Fruit fly (Drosophila melanogaster) whole organism, embryonic: ENCODE data around the gene Dmtn.

Experiments
- Asciz ChIP-seq: fragments of 200-800 bp; sonication (Bioruptor generic); optimal IDR thresholded peaks from 2 replicates; lab custom pipeline; 2017; ENCODE audit warnings: missing biosample characterization, mild to moderate bottlenecking, missing genetic modification characterization, missing genetic modification reagents
- Awh ChIP-seq: fragments of 200-800 bp; sonication (Bioruptor generic); IDR thresholded peaks from 2 replicates; pipeline ENCODE4, ENCODE4 v1.3.6; 2022; ENCODE audit warnings: missing biosample characterization, missing genetic modification characterization
- Bdp1 ChIP-seq: fragments of 200-800 bp; sonication (Bioruptor generic); optimal IDR thresholded peaks from 3 replicates; lab custom pipeline; 2016; ENCODE audit warnings: missing biosample characterization, missing genetic modification characterization
- Bteb2 ChIP-seq: fragments of 200-800 bp; sonication (Bioruptor generic); optimal IDR thresholded peaks from 2 replicates; lab custom pipeline; 2016; ENCODE audit warnings: missing biosample characterization, missing genetic modification characterization
- CG10462 ChIP-seq: fragments of 200-800 bp; sonication (Bioruptor generic); optimal IDR thresholded peaks from 2 replicates; lab custom pipeline; 2016; ENCODE audit warnings: missing biosample characterization, missing genetic modification characterization
- CG11093 ChIP-seq: fragments of 200-800 bp; sonication (Bioruptor generic); IDR thresholded peaks from 3 replicates; pipeline ENCODE4 v1.3.6; 2022; ENCODE audit warnings: missing biosample characterization, missing genetic modification characterization
- CG11398 ChIP-seq: fragments of 200-800 bp; sonication (Bioruptor generic); optimal IDR thresholded peaks from 2 replicates; lab custom pipeline; 2016; ENCODE audit warnings: missing biosample characterization, missing genetic modification characterization
- CG13894 ChIP-seq: fragments of 200-800 bp; sonication (Bioruptor generic); optimal IDR thresholded peaks from 3 replicates; lab custom pipeline; 2018; ENCODE audit warnings: missing biosample characterization, mild to moderate bottlenecking, missing genetic modification characterization, moderate library complexity
- CG14050 ChIP-seq: fragments of 200-800 bp; sonication (Bioruptor generic); IDR thresholded peaks from 3 replicates; pipeline ENCODE4 v1.3.6; 2022; ENCODE audit warnings: missing biosample characterization, missing genetic modification characterization
- CG14667 ChIP-seq: fragments of 200-800 bp; sonication (Bioruptor generic); IDR thresholded peaks from 2 replicates; pipeline ENCODE4 v1.3.6; 2022; ENCODE audit warnings: missing biosample characterization, missing genetic modification characterization
- CG14965 ChIP-seq: fragments of 200-800 bp; sonication (Bioruptor generic); optimal IDR thresholded peaks from 2 replicates; lab custom pipeline; 2016; ENCODE audit warnings: missing biosample characterization, missing genetic modification characterization, borderline replicate concordance
- CG17361 ChIP-seq: fragments of 200-800 bp; sonication (Bioruptor generic); IDR thresholded peaks from 3 replicates; pipeline ENCODE4 v1.3.6; 2022; ENCODE audit warnings: missing biosample characterization, missing genetic modification characterization
- CG17612 ChIP-seq: fragments of 200-800 bp; sonication (Bioruptor generic); IDR thresholded peaks from 2 replicates; pipeline ENCODE4 v1.3.6; 2022; ENCODE audit warnings: missing biosample characterization, missing genetic modification characterization
- CG18619 ChIP-seq: fragments of 200-800 bp; sonication (Bioruptor generic); optimal IDR thresholded peaks from 3 replicates; lab custom pipeline; 2017; ENCODE audit warnings: missing biosample characterization, mild to moderate bottlenecking, missing genetic modification characterization
- CG31224 ChIP-seq: fragments of 200-800 bp; sonication (Bioruptor generic); IDR thresholded peaks from 2 replicates; pipeline ENCODE4 v1.3.6; 2022; ENCODE audit warnings: missing biosample characterization, missing genetic modification characterization
- CG3281 ChIP-seq: fragments of 200-800 bp; sonication (Bioruptor generic); optimal IDR thresholded peaks from 3 replicates; lab custom pipeline; 2017; ENCODE audit warnings: missing biosample characterization, mild to moderate bottlenecking, missing genetic modification characterization
- CG33213 ChIP-seq: fragments of 200-800 bp; sonication (Bioruptor generic); optimal IDR thresholded peaks from 3 replicates; lab custom pipeline; 2016; ENCODE audit warnings: missing biosample characterization, missing genetic modification characterization
- CG3407 ChIP-seq: fragments of 200-800 bp; sonication (Bioruptor generic); optimal IDR thresholded peaks from 2 replicates; lab custom pipeline; 2018; ENCODE audit warnings: missing biosample characterization, mild to moderate bottlenecking, missing genetic modification characterization
- CG34422 ChIP-seq: fragments of 200-800 bp; sonication (Bioruptor generic); IDR thresholded peaks from 3 replicates; pipeline ENCODE4 v1.3.6; 2022; ENCODE audit warnings: missing biosample characterization, missing genetic modification characterization
- CG3838 ChIP-seq: fragments of 200-800 bp; sonication (Bioruptor generic); optimal IDR thresholded peaks from 3 replicates; lab custom pipeline; 2016; ENCODE audit warnings: missing biosample characterization, missing genetic modification characterization
- CG3847 ChIP-seq: fragments of 200-800 bp; sonication (Bioruptor generic); IDR thresholded peaks from 2 replicates; pipeline ENCODE4 v1.3.6; 2022; ENCODE audit warnings: missing biosample characterization, missing genetic modification characterization
- CG3995 ChIP-seq: fragments of 200-800 bp; sonication (Bioruptor generic); optimal IDR thresholded peaks from 3 replicates; lab custom pipeline; 2016; ENCODE audit warnings: missing biosample characterization, missing genetic modification characterization
- CG6813 ChIP-seq: fragments of 200-800 bp; sonication (Bioruptor generic); optimal IDR thresholded peaks from 2 replicates; lab custom pipeline; 2017; ENCODE audit warnings: missing biosample characterization, missing genetic modification characterization, mild to moderate bottlenecking, moderate library complexity, missing genetic modification reagents
- CG9215 ChIP-seq: fragments of 200-800 bp; sonication (Bioruptor generic); IDR thresholded peaks from 2 replicates; pipeline ENCODE4 v1.3.6; 2022; ENCODE audit warnings: missing biosample characterization, missing genetic modification characterization
- CG9876 ChIP-seq: fragments of 200-800 bp; sonication (Bioruptor generic); optimal IDR thresholded peaks from 2 replicates; lab custom pipeline; 2016; ENCODE audit warnings: missing biosample characterization, missing genetic modification characterization
- CG9932 ChIP-seq: fragments of 200-800 bp; sonication (Bioruptor generic); IDR thresholded peaks from 2 replicates; pipeline ENCODE4 v1.3.6; 2022; ENCODE audit warnings: missing biosample characterization, missing genetic modification characterization
- Chrac-16 ChIP-seq: fragments of 200-800 bp; sonication (Bioruptor generic); optimal IDR thresholded peaks from 3 replicates; lab custom pipeline; 2016; ENCODE audit warnings: missing biosample characterization, missing genetic modification characterization
- HHEX ChIP-seq: fragments of 200-800 bp; sonication (Bioruptor generic); optimal IDR thresholded peaks from 3 replicates; lab custom pipeline; 2017; ENCODE audit warnings: missing biosample characterization, mild to moderate bottlenecking, missing genetic modification characterization, missing genetic modification reagents
- Meics ChIP-seq: fragments of 200-800 bp; sonication (Bioruptor generic); optimal IDR thresholded peaks from 2 replicates; lab custom pipeline; 2017; ENCODE audit warnings: missing biosample characterization, mild to moderate bottlenecking, missing genetic modification characterization
- Optix ChIP-seq: fragments of 200-800 bp; sonication (Bioruptor generic); IDR thresholded peaks from 3 replicates; pipeline ENCODE4 v1.3.6; 2022; ENCODE audit warnings: missing biosample characterization, missing genetic modification characterization
- Poxn ChIP-seq: fragments of 200-800 bp; sonication (Bioruptor generic); IDR thresholded peaks from 2 replicates; pipeline ENCODE4 v1.3.6; 2022; ENCODE audit warnings: missing biosample characterization, missing genetic modification characterization
- Sox100B ChIP-seq: fragments of 200-800 bp; sonication (Bioruptor generic); optimal IDR thresholded peaks from 3 replicates; lab custom pipeline; 2018; ENCODE audit warnings: missing biosample characterization, mild to moderate bottlenecking, missing genetic modification characterization
- btn ChIP-seq: fragments of 200-800 bp; sonication (Bioruptor generic); optimal IDR thresholded peaks from 2 replicates; lab custom pipeline; 2016; ENCODE audit warnings: missing biosample characterization, missing genetic modification characterization
- cwo ChIP-seq: fragments of 200-800 bp; sonication (Bioruptor generic); optimal IDR thresholded peaks from 3 replicates; lab custom pipeline; 2017; ENCODE audit warnings: missing biosample characterization, missing genetic modification characterization, mild to moderate bottlenecking, moderate library complexity, missing genetic modification reagents
- da ChIP-seq: fragments of 200-800 bp; sonication (Bioruptor generic); optimal IDR thresholded peaks from 2 replicates; lab custom pipeline; 2016; ENCODE audit warnings: missing biosample characterization, missing genetic modification characterization
- dan ChIP-seq: fragments of 200-800 bp; sonication (Bioruptor generic); IDR thresholded peaks from 2 replicates; pipeline ENCODE4 v1.3.6; 2022; ENCODE audit warnings: missing biosample characterization, missing genetic modification characterization
- dpn ChIP-seq, 2 experiments: fragments of 200-800 bp; sonication (Bioruptor generic); optimal IDR thresholded peaks; 3 replicates each; lab custom pipeline; 2016; ENCODE audit warnings: missing biosample characterization in 2 of 2, missing genetic modification characterization in 2 of 2
- ham ChIP-seq: fragments of 200-800 bp; sonication (Bioruptor generic); IDR thresholded peaks from 2 replicates; pipeline ENCODE4 v1.3.6; 2022; ENCODE audit warnings: missing biosample characterization, missing genetic modification characterization
- jigr1 ChIP-seq: fragments of 200-800 bp; sonication (Bioruptor generic); IDR thresholded peaks from 3 replicates; pipeline ENCODE4 v1.3.6; 2022; ENCODE audit warnings: missing biosample characterization, missing genetic modification characterization
- lola ChIP-seq, 3 experiments: fragments of >200 bp in 2 of 3; fragments of 200-800 bp in 1 of 3; sonication (Bioruptor generic) in 1 of 3; optimal IDR thresholded peaks; 2 replicates each; lab custom pipeline; 2017 to 2019; ENCODE audit warnings: missing biosample characterization in 3 of 3, missing genetic modification characterization in 3 of 3, mild to moderate bottlenecking in 1 of 3, moderate library complexity in 1 of 3
- nerfin-1 ChIP-seq: fragments of 200-800 bp; sonication (Bioruptor generic); optimal IDR thresholded peaks from 3 replicates; lab custom pipeline; 2019; ENCODE audit warnings: missing biosample characterization, mild to moderate bottlenecking, missing genetic modification characterization, moderate library complexity
- org-1 ChIP-seq: fragments of 200-800 bp; sonication (Bioruptor generic); optimal IDR thresholded peaks from 2 replicates; lab custom pipeline; 2017; ENCODE audit warnings: missing biosample characterization, missing genetic modification characterization
- pita ChIP-seq: fragments of 200-800 bp; sonication (Bioruptor generic); optimal IDR thresholded peaks from 2 replicates; lab custom pipeline; 2017; ENCODE audit warnings: missing biosample characterization, mild to moderate bottlenecking, missing genetic modification characterization
- repo ChIP-seq: fragments of 200-800 bp; sonication (Bioruptor generic); optimal IDR thresholded peaks from 2 replicates; lab custom pipeline; 2016; ENCODE audit warnings: missing biosample characterization, missing genetic modification characterization
- ro ChIP-seq: fragments of 200-800 bp; sonication (Bioruptor generic); IDR thresholded peaks from 2 replicates; pipeline ENCODE4 v1.3.6; 2022; ENCODE audit warnings: missing biosample characterization, missing genetic modification characterization
- shn ChIP-seq: fragments of 200-800 bp; sonication (Bioruptor generic); optimal IDR thresholded peaks from 3 replicates; lab custom pipeline; 2016; ENCODE audit warnings: missing biosample characterization, missing genetic modification characterization
- sim ChIP-seq: fragments of 200-800 bp; sonication (Bioruptor generic); IDR thresholded peaks from 2 replicates; pipeline ENCODE4 v1.3.6; 2022; ENCODE audit warnings: missing biosample characterization, missing genetic modification characterization
- slou ChIP-seq: fragments of 200-800 bp; sonication (Bioruptor generic); optimal IDR thresholded peaks from 3 replicates; lab custom pipeline; 2016; ENCODE audit warnings: missing biosample characterization, missing genetic modification characterization
- tx ChIP-seq: fragments of 200-800 bp; sonication (Bioruptor generic); optimal IDR thresholded peaks from 2 replicates; lab custom pipeline; 2016; ENCODE audit warnings: missing biosample characterization, missing genetic modification characterization

Gene Dmtn

DNA sequence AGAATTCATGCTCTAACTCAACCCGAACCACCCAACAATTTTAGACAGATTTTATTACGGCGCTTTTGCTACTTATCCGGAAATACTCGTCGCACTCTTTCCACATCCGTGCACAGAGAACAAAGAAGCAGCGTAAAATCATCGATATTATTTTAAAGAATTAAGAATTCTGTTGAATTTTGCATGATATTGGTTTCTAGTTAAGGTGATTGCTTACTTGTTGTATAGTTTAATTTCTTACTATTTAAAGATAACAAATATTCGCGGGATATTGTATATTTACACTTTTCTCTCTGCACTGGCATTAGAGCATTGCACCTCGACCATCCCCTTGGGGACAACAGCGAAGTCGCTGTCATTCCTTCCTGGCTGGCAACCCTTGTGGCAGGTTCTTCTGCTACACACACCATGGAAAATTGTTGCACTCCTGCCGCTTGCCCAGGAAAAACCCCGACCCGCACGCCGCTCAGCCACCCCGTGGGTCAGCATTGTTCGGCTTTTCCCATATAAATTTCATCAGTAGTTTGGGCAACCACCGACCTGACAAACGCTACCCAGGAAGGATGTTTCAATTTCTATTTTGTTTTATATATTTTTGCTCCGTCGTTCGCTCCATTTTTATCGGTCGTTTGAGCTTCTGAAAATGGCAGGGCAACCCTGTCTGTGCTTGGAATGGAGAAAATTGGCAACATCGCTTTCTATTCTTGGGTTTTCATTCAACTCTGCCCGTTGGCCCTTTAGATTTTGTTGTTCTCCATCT is 22.1 kb upstream of the Dmtn start (continued):
- TF ChIP-seq da (GFP tag; lab: Kevin White, UChicago) (no peak), CG3995 (GFP tag; lab: Kevin White, UChicago) (no peak), CG3838 (GFP tag; lab: Kevin White, UChicago) (peak; percentile 55), CG9932 (no peak), Awh (peak; percentile 26; the same call in 1 of the 2 replicates), Bteb2 (GFP tag; lab: Kevin White, UChicago) (peak; percentile 39), CG10462 (GFP tag; lab: Kevin White, UChicago) (peak; percentile 37), CG18619 (GFP tag; lab: Kevin White, UChicago) (peak; percentile 47), CG11398 (GFP tag; lab: Kevin White, UChicago) (no peak), CG3407 (GFP tag; lab: Kevin White, UChicago) (peak; percentile 99), Sox100B (GFP tag; lab: Kevin White, UChicago) (peak; percentile 68), tx (GFP tag; lab: Kevin White, UChicago) (no peak), CG9215 (GFP tag; lab: Robert Waterston, UW) (peak; percentile 42), org-1 (peak; percentile 50), Optix (GFP tag; lab: Robert Waterston, UW) (peak; percentile 53; the same call in 2 of the 3 replicates), CG9876 (GFP tag; lab: Kevin White, UChicago) (no peak), CG17361 (GFP tag; lab: Robert Waterston, UW) (peak; percentile 77), btn (peak; percentile 31), sim (GFP tag; lab: Robert Waterston, UW) (peak; percentile 53; the same call in 1 of the 2 replicates), CG33213 (GFP tag; lab: Kevin White, UChicago) (no peak), CG3847 (GFP tag; lab: Robert Waterston, UW) (0 out of 2 replicates have a peak, but pooled peaks have one; percentile 26), dpn (GFP tag; optimal IDR thresholded peaks at IDR 0.05; lab: Kevin White, UChicago) (peak; percentile 47 to 62), Meics (GFP tag; lab: Kevin White, UChicago) (peak; percentile 64), Asciz (peak; percentile 75), ham (GFP tag; lab: Robert Waterston, UW) (no peak), CG6813 (peak; percentile 58), lola (GFP tag; optimal IDR thresholded peaks at IDR 0.05; lab: Kevin White, UChicago) (peak in 1 of 3 experiments; percentile 57), Chrac-16 (GFP tag; lab: Kevin White, UChicago) (peak; percentile 52), shn (GFP tag; lab: Kevin White, UChicago) (peak; percentile 21), CG14965 (GFP tag; lab: Kevin White, UChicago) (no peak), CG34422 (GFP tag; lab: Robert Waterston, UW) (peak; percentile 76; the same call in 2 of the 3 replicates), HHEX (GFP tag; lab: Kevin White, UChicago) (peak; percentile 59), pita (GFP tag; lab: Kevin White, UChicago) (no peak), repo (GFP tag; lab: Kevin White, UChicago) (no peak), dan (GFP tag; lab: Robert Waterston, UW) (no peak), CG31224 (GFP tag; lab: Robert Waterston, UW) (peak; percentile 28; the same call in 1 of the 2 replicates), nerfin-1 (peak; percentile 89), CG17612 (GFP tag; lab: Robert Waterston, UW) (no peak), jigr1 (GFP tag; lab: Robert Waterston, UW) (no peak), CG14050 (peak; percentile 41; the same call in 1 of the 3 replicates), slou (no peak), CG14667 (GFP tag; lab: Robert Waterston, UW) (no peak; the same call in 1 of the 2 replicates), Poxn (GFP tag; lab: Robert Waterston, UW) (no peak), CG3281 (GFP tag; lab: Kevin White, UChicago) (peak; percentile 49), cwo (peak; percentile 54), CG13894 (tag; lab: Kevin White, UChicago) (peak; percentile 41), Bdp1 (GFP tag; lab: Kevin White, UChicago) (peak; percentile 19), CG11093 (GFP tag; lab: Robert Waterston, UW) (0 out of 3 replicates have a peak, but pooled peaks have one; percentile 48), ro (GFP tag; lab: Robert Waterston, UW) (no peak; the same call in 1 of the 2 replicates)
